Worm (Caenorhabditis elegans) whole organism, late embryonic: ENCODE measurements around the gene Y43F8B.18.

Source experiments
- ceh-6 ChIP-seq: fragments of 200-800 bp; sonication (Bioruptor generic); optimal IDR thresholded peaks from 2 replicates; lab custom pipeline; 2018; ENCODE audit warnings: mild to moderate bottlenecking, missing genetic modification characterization, missing compliant biosample characterization
- ceh-9 ChIP-seq: sonication (generic microtip); optimal IDR thresholded peaks from 2 replicates; lab custom pipeline; 2016; ENCODE audit warnings: mild to moderate bottlenecking, missing genetic modification characterization, inconsistent platforms, missing compliant biosample characterization
- pha-4 ChIP-seq: fragments of 150-350 bp; optimal IDR thresholded peaks from 2 replicates; lab custom pipeline; 2018; ENCODE audit warnings: missing biosample characterization, missing genetic modification reagents, missing genetic modification characterization

DNA sequence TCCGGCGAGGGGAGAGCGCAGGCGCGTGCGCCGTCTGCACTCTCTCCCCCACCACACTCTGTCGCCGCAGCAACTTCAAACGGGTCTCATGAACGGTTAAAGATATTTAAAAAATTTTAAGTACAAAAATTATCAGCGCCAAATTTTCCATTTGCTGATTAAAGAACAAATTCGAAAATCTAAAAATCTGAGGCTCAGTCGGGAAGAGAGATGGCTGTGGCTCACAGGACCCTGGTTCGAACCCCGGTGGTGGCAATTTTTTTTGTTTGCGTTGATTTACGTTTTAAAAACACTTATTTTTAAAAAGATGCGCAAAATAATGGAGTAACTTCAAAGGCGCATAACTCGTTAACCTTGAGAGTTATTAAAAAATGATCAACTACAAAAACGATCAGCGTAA, 11.3 kb downstream of the Y43F8B.18 start:
- no peak for TF ChIP-seq pha-4 (tag; lab: Kevin White, UChicago)
- TF ChIP-seq ceh-6 (GFP tag; lab: Kevin White, UChicago), result no peak
- TF ChIP-seq ceh-9 (tag; lab: Kevin White, UChicago), result no peak
